Worm (Caenorhabditis elegans) whole organism, L2 larva: ENCODE data around the gene fbxb-108.

Experiments used
- C34F6.9 ChIP-seq: fragments of 150-350 bp; optimal IDR thresholded peaks from 2 replicates; lab custom pipeline; 2014; ENCODE audit warnings: missing biosample characterization, missing genetic modification characterization
- F13H6.1 ChIP-seq: sonication (generic microtip); optimal IDR thresholded peaks from 2 replicates; lab custom pipeline; 2016; ENCODE audit warnings: missing genetic modification characterization, missing compliant biosample characterization
- Y55F3AM.14 ChIP-seq: fragments of 200-800 bp; sonication (Bioruptor generic); optimal IDR thresholded peaks from 2 replicates; lab custom pipeline; 2018; ENCODE audit warnings: mild to moderate bottlenecking, missing genetic modification characterization, missing compliant biosample characterization
- aly-2 ChIP-seq: fragments of 150-350 bp; optimal IDR thresholded peaks from 2 replicates; lab custom pipeline; 2014; ENCODE audit warnings: missing biosample characterization, missing genetic modification characterization
- ama-1 ChIP-seq: fragments of 150-350 bp; optimal IDR thresholded peaks from 2 replicates; lab custom pipeline; 2018; ENCODE audit warnings: inconsistent platforms
- blmp-1 ChIP-seq: sonication (generic microtip); optimal IDR thresholded peaks from 2 replicates; lab custom pipeline; 2017; ENCODE audit warnings: missing genetic modification characterization, mild to moderate bottlenecking, missing compliant biosample characterization, antibody characterized with exemption, moderate library complexity; ENCODE audit not compliant: insufficient read depth
- ceh-16 ChIP-seq: fragments of 150-350 bp; optimal IDR thresholded peaks from 2 replicates; lab custom pipeline; 2014; ENCODE audit warnings: missing biosample characterization, missing genetic modification characterization
- ceh-82 ChIP-seq: fragments of 150-350 bp; optimal IDR thresholded peaks from 2 replicates; lab custom pipeline; 2014; ENCODE audit warnings: missing biosample characterization, missing genetic modification characterization
- crh-2 ChIP-seq: sonication (generic microtip); optimal IDR thresholded peaks from 2 replicates; lab custom pipeline; 2017; ENCODE audit warnings: missing biosample characterization, missing genetic modification characterization
- egl-27 ChIP-seq: sonication (generic microtip); optimal IDR thresholded peaks from 3 replicates; lab custom pipeline; 2017; ENCODE audit warnings: missing biosample characterization, missing genetic modification reagents, missing genetic modification characterization
- elt-1 ChIP-seq: fragments of 150-350 bp; optimal IDR thresholded peaks from 2 replicates; lab custom pipeline; 2014; ENCODE audit warnings: missing biosample characterization, missing genetic modification characterization
- fos-1 ChIP-seq: fragments of 150-350 bp; optimal IDR thresholded peaks from 2 replicates; lab custom pipeline; 2014; ENCODE audit warnings: missing biosample characterization, missing genetic modification characterization
- lin-11 ChIP-seq: fragments of 150-350 bp; sonication (generic microtip); optimal IDR thresholded peaks from 2 replicates; lab custom pipeline; 2014; ENCODE audit warnings: missing biosample characterization, missing genetic modification characterization, inconsistent platforms, mixed read lengths
- lin-13 ChIP-seq: fragments of 150-350 bp; optimal IDR thresholded peaks from 2 replicates; lab custom pipeline; 2014; ENCODE audit warnings: missing biosample characterization, missing genetic modification reagents, missing genetic modification characterization
- lin-39 ChIP-seq: fragments of 150-350 bp; optimal IDR thresholded peaks from 2 replicates; lab custom pipeline; 2014; ENCODE audit warnings: missing biosample characterization, missing genetic modification reagents, missing genetic modification characterization
- lsy-2 ChIP-seq, 2 experiments: fragments of 150-350 bp in 1 of 2; sonication (generic microtip) in 1 of 2; optimal IDR thresholded peaks; 2 replicates each; lab custom pipeline; 2014 to 2017; ENCODE audit warnings: missing biosample characterization in 2 of 2, missing genetic modification characterization in 2 of 2
- mab-5 ChIP-seq: fragments of 150-350 bp; optimal IDR thresholded peaks from 2 replicates; lab custom pipeline; 2014; ENCODE audit warnings: missing biosample characterization, missing genetic modification characterization
- mbf-1 ChIP-seq: sonication (generic microtip); optimal IDR thresholded peaks from 2 replicates; lab custom pipeline; 2017; ENCODE audit warnings: missing biosample characterization, missing genetic modification characterization
- mdl-1 ChIP-seq, 2 experiments: fragments of 150-350 bp in 1 of 2; sonication (generic microtip) in 1 of 2; optimal IDR thresholded peaks; 2 replicates each; lab custom pipeline; 2017; ENCODE audit warnings: missing biosample characterization in 2 of 2, missing genetic modification characterization in 2 of 2
- nhr-10 ChIP-seq: sonication (generic microtip); optimal IDR thresholded peaks from 2 replicates; lab custom pipeline; 2017; ENCODE audit warnings: missing biosample characterization, missing genetic modification characterization
- nhr-12 ChIP-seq: fragments of 150-350 bp; optimal IDR thresholded peaks from 2 replicates; lab custom pipeline; 2014; ENCODE audit warnings: missing biosample characterization, missing genetic modification characterization
- nhr-129 ChIP-seq: fragments of 150-350 bp; optimal IDR thresholded peaks from 2 replicates; lab custom pipeline; 2014; ENCODE audit warnings: missing biosample characterization, missing genetic modification characterization
- nhr-21 ChIP-seq: fragments of 150-350 bp; optimal IDR thresholded peaks from 2 replicates; lab custom pipeline; 2014; ENCODE audit warnings: missing biosample characterization, missing genetic modification characterization
- nhr-23 ChIP-seq: fragments of 150-350 bp; optimal IDR thresholded peaks from 2 replicates; lab custom pipeline; 2014; ENCODE audit warnings: missing biosample characterization, missing genetic modification reagents, missing genetic modification characterization
- nhr-25 ChIP-seq: fragments of 150-350 bp; sonication (generic microtip); optimal IDR thresholded peaks from 3 replicates; lab custom pipeline; 2014; ENCODE audit warnings: missing biosample characterization, missing genetic modification characterization
- nhr-6 ChIP-seq: fragments of 150-350 bp; optimal IDR thresholded peaks from 2 replicates; lab custom pipeline; 2014; ENCODE audit warnings: missing biosample characterization, missing genetic modification characterization
- nhr-77 ChIP-seq: fragments of 150-350 bp; optimal IDR thresholded peaks from 2 replicates; lab custom pipeline; 2014; ENCODE audit warnings: missing biosample characterization, missing genetic modification characterization
- sem-4 ChIP-seq: fragments of 150-350 bp; optimal IDR thresholded peaks from 2 replicates; lab custom pipeline; 2014; ENCODE audit warnings: missing biosample characterization, missing genetic modification reagents, missing genetic modification characterization
- skn-1 ChIP-seq: sonication (generic microtip); optimal IDR thresholded peaks from 2 replicates; lab custom pipeline; 2017; ENCODE audit warnings: missing biosample characterization, missing genetic modification characterization
- sma-9 ChIP-seq, 2 experiments: fragments of 150-350 bp in 1 of 2; sonication (generic microtip) in 1 of 2; optimal IDR thresholded peaks; 2 replicates each; lab custom pipeline; 2014 to 2016; ENCODE audit warnings: missing genetic modification characterization in 2 of 2, mild to moderate bottlenecking in 1 of 2, missing biosample characterization in 1 of 2, missing compliant biosample characterization in 1 of 2, missing genetic modification reagents in 1 of 2, moderate library complexity in 1 of 2
- snpc-4 ChIP-seq: fragments of 150-350 bp; optimal IDR thresholded peaks from 2 replicates; lab custom pipeline; 2014; ENCODE audit warnings: missing biosample characterization, missing genetic modification characterization
- unc-39 ChIP-seq: fragments of 150-350 bp; optimal IDR thresholded peaks from 2 replicates; lab custom pipeline; 2014; ENCODE audit warnings: missing biosample characterization, missing genetic modification characterization
- unc-55 ChIP-seq: fragments of 150-350 bp; sonication (generic microtip); optimal IDR thresholded peaks from 3 replicates; lab custom pipeline; 2014; ENCODE audit warnings: missing biosample characterization, missing genetic modification reagents, missing genetic modification characterization
- zag-1 ChIP-seq: fragments of 150-350 bp; optimal IDR thresholded peaks from 2 replicates; lab custom pipeline; 2014; ENCODE audit warnings: missing biosample characterization, missing genetic modification characterization
- ztf-4 ChIP-seq: fragments of 150-350 bp; optimal IDR thresholded peaks from 2 replicates; lab custom pipeline; 2014; ENCODE audit warnings: missing biosample characterization, missing genetic modification characterization

Gene fbxb-108

ce11 chrII:2739619-2740018, 25.1 kb upstream of the fbxb-108 start, which contains the start of gene T05A8.6:
Gene T05A8.6 (minus strand): TSS chrII:2739719.
- TF ChIP-seq egl-27 (tag; lab: Kevin White, UChicago) (no peak), nhr-21 (tag; lab: Kevin White, UChicago) (no peak), lin-11 (tag; lab: Kevin White, UChicago) (no peak), ztf-4 (tag; lab: Kevin White, UChicago) (no peak), unc-39 (tag; lab: Kevin White, UChicago) (no peak)

ce11 chrII:2741405-2741804, 23.4 kb upstream of the fbxb-108 start:
- no peak for TF ChIP-seq nhr-10
- no peak for TF ChIP-seq blmp-1 (tag; lab: Kevin White, UChicago)
- TF ChIP-seq aly-2, result no peak
- no peak for TF ChIP-seq ztf-4 (tag; lab: Kevin White, UChicago)
- TF ChIP-seq mdl-1 (tag; optimal IDR thresholded peaks at IDR 0.05; lab: Kevin White, UChicago), result no peak
- no peak for TF ChIP-seq nhr-25 (tag; lab: Kevin White, UChicago)
- no peak for TF ChIP-seq lin-39 (tag; lab: Kevin White, UChicago)
- no peak for TF ChIP-seq ceh-82 (tag; lab: Kevin White, UChicago)
- no peak for TF ChIP-seq crh-2 (tag; lab: Kevin White, UChicago)
- TF ChIP-seq zag-1 (tag; lab: Kevin White, UChicago), result no peak
- no peak for TF ChIP-seq fos-1 (tag; lab: Kevin White, UChicago)
- no peak for TF ChIP-seq ceh-16 (tag; lab: Kevin White, UChicago)

ce11 chrII:2742251-2742650, 22.5 kb upstream of the fbxb-108 start, which contains the start of gene T05A8.7:
Gene T05A8.7 (minus strand): TSS chrII:2742351.
- no peak for TF ChIP-seq nhr-12 (tag; lab: Kevin White, UChicago)
- no peak for TF ChIP-seq mbf-1 (tag; lab: Kevin White, UChicago)
- no peak for TF ChIP-seq ceh-16 (tag; lab: Kevin White, UChicago)
- no peak for TF ChIP-seq lin-13 (GFP tag; lab: Kevin White, UChicago)
- TF ChIP-seq mab-5 (tag; lab: Kevin White, UChicago), result no peak
- TF ChIP-seq ama-1 (lab: Kevin White, UChicago), result no peak
- TF ChIP-seq nhr-10, result no peak
- no peak for TF ChIP-seq egl-27 (tag; lab: Kevin White, UChicago)
- no peak for TF ChIP-seq nhr-129 (tag; lab: Kevin White, UChicago)
- no peak for TF ChIP-seq lsy-2 (tag; optimal IDR thresholded peaks at IDR 0.05; lab: Kevin White, UChicago)
- no peak for TF ChIP-seq blmp-1 (tag; lab: Kevin White, UChicago)
- no peak for TF ChIP-seq sem-4 (tag; lab: Kevin White, UChicago)
- no peak for TF ChIP-seq ztf-4 (tag; lab: Kevin White, UChicago)
- TF ChIP-seq nhr-21 (tag; lab: Kevin White, UChicago), result no peak
- TF ChIP-seq nhr-6 (tag; lab: Kevin White, UChicago), result no peak
- TF ChIP-seq Y55F3AM.14 (GFP tag; lab: Kevin White, UChicago), result no peak
- TF ChIP-seq nhr-77 (tag; lab: Kevin White, UChicago), result no peak
- TF ChIP-seq mdl-1 (tag; optimal IDR thresholded peaks at IDR 0.05; lab: Kevin White, UChicago), result no peak

ce11 chrII:2747956-2748621, 16.7 kb upstream of the fbxb-108 start:
- TF ChIP-seq lin-11 (tag; lab: Kevin White, UChicago) (peak; percentile 45), nhr-129 (tag; lab: Kevin White, UChicago) (peak; percentile 73), lsy-2 (tag; optimal IDR thresholded peaks at IDR 0.05; lab: Kevin White, UChicago) (peak; percentile 22 to 68), Y55F3AM.14 (GFP tag; lab: Kevin White, UChicago) (no peak), mbf-1 (tag; lab: Kevin White, UChicago) (no peak), nhr-12 (tag; lab: Kevin White, UChicago) (no peak), ceh-82 (tag; lab: Kevin White, UChicago) (peak; percentile 56), zag-1 (tag; lab: Kevin White, UChicago) (peak; percentile 82), snpc-4 (tag; lab: Kevin White, UChicago) (peak; percentile 65), egl-27 (tag; lab: Kevin White, UChicago) (peak; percentile 23), elt-1 (tag; lab: Kevin White, UChicago) (no peak), crh-2 (tag; lab: Kevin White, UChicago) (peak; percentile 28), mab-5 (tag; lab: Kevin White, UChicago) (peak; percentile 29), skn-1 (tag; lab: Kevin White, UChicago) (no peak), nhr-23 (tag; lab: Kevin White, UChicago) (no peak), unc-55 (GFP tag; lab: Kevin White, UChicago) (peak; percentile 87), C34F6.9 (tag; lab: Kevin White, UChicago) (peak; percentile 90), nhr-6 (tag; lab: Kevin White, UChicago) (peak; percentile 15), F13H6.1 (peak; percentile 74), sma-9 (GFP tag; optimal IDR thresholded peaks at IDR 0.05; lab: Kevin White, UChicago) (no peak), sma-9 (tag; optimal IDR thresholded peaks at IDR 0.05; lab: Kevin White, UChicago) (no peak), mdl-1 (tag; optimal IDR thresholded peaks at IDR 0.05; lab: Kevin White, UChicago) (peak in 1 of 2 experiments; percentile 41)
